Fruit fly (Drosophila melanogaster): Measurements from ENCODE around the gene CG43155.

DNA sequence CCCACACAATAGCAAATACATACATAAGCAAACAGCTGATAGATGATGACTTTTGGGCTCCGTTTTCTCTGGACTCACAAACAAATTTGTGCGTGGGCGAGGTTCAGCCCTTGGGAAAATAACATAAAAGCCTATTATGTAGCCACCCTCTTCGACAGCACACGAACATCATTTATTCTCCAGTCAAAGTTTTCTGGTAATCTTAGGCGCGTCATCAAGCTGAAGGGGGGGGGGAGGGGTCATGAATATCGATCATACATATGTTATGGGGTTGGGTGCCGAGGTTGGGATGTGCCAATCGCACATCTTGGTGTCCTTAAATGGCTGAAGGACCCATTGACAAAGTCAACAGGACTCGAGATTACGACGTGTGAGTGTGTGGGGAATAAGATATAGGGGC, 38.6 kb downstream of the CG43155 start:
- no peak for TF ChIP-seq CG4496 (GFP tag; IDR thresholded peaks at IDR 0.05)
- no peak for TF ChIP-seq Pif1B (GFP tag; optimal IDR thresholded peaks at IDR 0.05)
- no peak for TF ChIP-seq Ets98B (GFP tag; IDR thresholded peaks at IDR 0.05)
- no peak for TF ChIP-seq fd96Ca (GFP tag; IDR thresholded peaks at IDR 0.05)
- no peak for TF ChIP-seq rn (GFP tag; IDR thresholded peaks at IDR 0.05)
- TF ChIP-seq CG15710 (tag; optimal IDR thresholded peaks at IDR 0.05): no peak
- TF ChIP-seq CG13204 (GFP tag; optimal IDR thresholded peaks at IDR 0.05): no peak

Measured in whole organism, pupa.